Fruit fly (Drosophila melanogaster): ENCODE data around the gene CG7568.

CG7568 gene

DNA sequence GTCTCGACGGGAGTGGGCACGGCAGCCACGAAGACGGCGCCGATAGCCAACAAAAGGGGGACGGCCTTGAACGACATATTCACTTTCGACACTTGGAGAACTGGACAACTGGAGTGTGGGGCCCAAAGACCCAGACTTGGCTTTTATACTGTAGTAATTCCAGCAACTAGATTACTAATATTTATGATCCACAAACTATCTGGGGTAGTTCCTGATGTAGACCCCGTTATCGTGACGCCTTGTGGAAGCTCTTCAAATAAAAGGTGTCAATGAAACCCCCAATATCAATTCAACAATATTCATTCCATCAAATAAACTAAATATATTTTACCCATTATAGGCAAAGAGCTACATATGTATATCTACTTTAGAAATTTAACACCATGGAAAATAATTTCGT, 9.9 kb downstream of the CG7568 start, which contains the start of gene CG31041:
Gene CG31041 (minus strand): TSS at position 101 of the 400 bp plus-strand sequence.
- TF ChIP-seq CG34406 (GFP tag; optimal IDR thresholded peaks at IDR 0.05) (no peak), CG1621 (tag; optimal IDR thresholded peaks at IDR 0.05) (no peak), CG16779 (tag; optimal IDR thresholded peaks at IDR 0.05) (no peak), CG32006 (GFP tag; optimal IDR thresholded peaks at IDR 0.05) (no peak)

DNA sequence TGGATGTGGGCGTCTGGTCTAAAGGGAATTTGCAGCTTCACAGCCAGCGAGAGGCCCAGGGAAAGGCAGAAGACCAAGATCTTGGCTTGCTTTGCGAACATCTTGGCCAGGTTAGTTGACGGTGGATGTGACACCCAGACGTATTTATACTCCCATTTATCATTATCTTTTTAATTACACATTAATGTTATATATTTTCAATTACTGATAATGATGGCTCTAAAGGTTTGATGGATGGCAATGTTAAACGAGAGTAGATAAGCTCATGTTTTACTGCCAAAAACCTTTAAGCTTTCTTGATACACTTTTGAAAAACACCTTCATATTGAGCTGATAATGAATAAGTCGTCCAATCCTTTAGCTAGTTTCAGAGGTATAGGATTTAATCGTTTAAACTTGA, 11.0 kb downstream of the CG7568 start, which contains the start of gene CG11470:
Gene CG11470 (minus strand): TSS at position 101 of the 400 bp plus-strand sequence.
- peak; percentile 31 for TF ChIP-seq svp (GFP tag)
- no peak for TF ChIP-seq acj6 (GFP tag; optimal IDR thresholded peaks at IDR 0.05)
- TF ChIP-seq pdm3 (GFP tag; optimal IDR thresholded peaks at IDR 0.05): no peak
- TF ChIP-seq CG31627 (GFP tag; optimal IDR thresholded peaks at IDR 0.05): no peak

DNA sequence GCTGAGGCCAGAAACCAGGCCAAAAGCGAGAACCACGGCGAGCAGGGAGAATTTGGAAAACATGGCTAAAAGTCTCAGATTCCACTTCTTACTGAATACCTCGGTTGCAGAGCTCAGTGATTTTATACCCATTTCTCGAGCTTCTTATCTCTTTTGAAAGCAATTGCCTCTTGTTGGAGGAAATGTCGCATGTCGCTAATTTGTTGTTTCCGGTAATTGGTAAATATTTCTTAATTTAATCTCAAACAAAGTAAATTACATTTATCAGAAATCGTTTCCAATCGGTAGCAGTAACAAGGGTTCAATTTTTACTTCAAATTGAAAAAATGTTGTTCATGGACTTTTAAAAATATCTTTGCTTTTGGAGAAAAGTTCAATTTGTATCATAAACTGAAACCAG, 12.7 kb downstream of the CG7568 start, which contains the start of gene CG7567:
Gene CG7567 (minus strand): TSS at position 101 of the 400 bp plus-strand sequence.
- TF ChIP-seq dac (GFP tag; optimal IDR thresholded peaks at IDR 0.05) (no peak), svp (GFP tag) (peak; percentile 62)

dm6 chr3R:29586743-29587142, 13.9 kb downstream of the CG7568 start:
- TF ChIP-seq CG8319 (GFP tag; optimal IDR thresholded peaks at IDR 0.05) (no peak), CG15336 (GFP tag; IDR thresholded peaks at IDR 0.05) (no peak), CG9139 (GFP tag; optimal IDR thresholded peaks at IDR 0.05) (no peak), CG6163 (GFP tag; IDR thresholded peaks at IDR 0.05) (no peak), achi (GFP tag; optimal IDR thresholded peaks at IDR 0.05) (no peak), eg (GFP tag; IDR thresholded peaks at IDR 0.05) (no peak), CG6808 (GFP tag; optimal IDR thresholded peaks at IDR 0.05) (no peak), topi (GFP tag; optimal IDR thresholded peaks at IDR 0.05) (no peak), cyc (GFP tag; optimal IDR thresholded peaks at IDR 0.05) (no peak), Hr38 (GFP tag; optimal IDR thresholded peaks at IDR 0.05) (no peak), salr (GFP tag; optimal IDR thresholded peaks at IDR 0.05) (no peak), svp (GFP tag) (no peak), Hr39 (GFP tag; optimal IDR thresholded peaks at IDR 0.05) (no peak), Blimp-1 (GFP tag; optimal IDR thresholded peaks at IDR 0.05) (no peak), Sox14 (GFP tag; optimal IDR thresholded peaks at IDR 0.05) (no peak)

DNA sequence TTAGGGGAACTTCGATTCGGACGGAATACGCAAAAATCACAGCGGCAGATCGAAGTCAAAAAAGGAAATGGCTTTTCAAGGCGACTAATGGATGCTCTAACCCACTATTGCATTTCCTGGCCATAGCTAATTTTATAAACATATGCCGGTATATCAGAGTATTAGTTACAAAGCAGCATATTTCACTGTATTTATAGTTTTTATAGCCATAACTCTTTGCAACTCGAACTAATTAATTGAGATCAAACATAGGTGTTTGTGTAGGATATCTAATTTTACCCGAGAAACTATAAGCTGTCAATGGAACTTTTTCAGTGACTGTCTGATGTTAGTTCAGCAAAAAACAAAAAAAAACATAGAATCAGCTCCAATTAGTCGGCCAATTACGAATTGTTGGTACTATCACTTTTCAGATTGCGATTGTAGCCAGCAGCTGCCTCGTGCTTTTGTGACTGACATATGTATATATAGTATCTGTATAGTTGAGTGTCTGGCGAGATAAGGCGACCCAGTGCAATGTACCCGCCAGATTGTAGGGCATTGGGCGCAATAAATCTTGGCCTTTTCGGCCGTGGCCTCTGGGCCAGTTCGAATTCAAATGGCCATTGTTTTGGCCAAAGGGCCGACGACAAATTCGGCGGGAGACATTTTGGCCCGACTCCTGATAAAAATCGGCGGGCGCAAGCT, 15.5 kb downstream of the CG7568 start:
- TF ChIP-seq svp (GFP tag): peak; percentile 94
- no peak for TF ChIP-seq cyc (GFP tag; optimal IDR thresholded peaks at IDR 0.05)
- peak; percentile 13 for TF ChIP-seq esn (GFP tag; optimal IDR thresholded peaks at IDR 0.05)
- TF ChIP-seq Eip78C (GFP tag): peak; percentile 58
- no peak for TF ChIP-seq CG11294 (GFP tag; IDR thresholded peaks at IDR 0.05)

DNA sequence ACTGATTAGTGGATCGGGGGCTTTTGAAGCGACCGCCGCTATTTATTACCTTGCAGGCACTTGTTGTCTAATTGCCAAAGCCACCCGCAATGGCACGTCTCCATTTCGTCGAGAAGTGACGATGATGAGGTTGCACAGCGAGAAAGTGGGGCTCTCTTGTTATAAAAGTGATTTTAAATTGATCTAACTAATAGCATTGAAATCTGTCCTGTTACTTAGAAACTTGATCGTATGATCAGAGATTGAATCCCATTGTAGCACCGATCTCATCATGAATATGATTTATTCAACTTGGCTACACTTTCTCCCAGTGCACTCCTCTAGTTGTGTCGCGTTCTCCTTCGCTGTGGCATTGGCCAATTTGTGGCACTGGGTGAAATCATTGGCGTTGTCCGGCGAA, 16.4 kb downstream of the CG7568 start:
- TF ChIP-seq net (GFP tag; optimal IDR thresholded peaks at IDR 0.05) (no peak), Eip78C (GFP tag) (no peak), CG1621 (tag; optimal IDR thresholded peaks at IDR 0.05) (no peak), Lpt (GFP tag; optimal IDR thresholded peaks at IDR 0.05) (no peak), CG4318 (GFP tag; optimal IDR thresholded peaks at IDR 0.05) (peak; percentile 24), CG10669 (GFP tag; optimal IDR thresholded peaks at IDR 0.05) (no peak), CG10631 (GFP tag; optimal IDR thresholded peaks at IDR 0.05) (no peak), Met (GFP tag; optimal IDR thresholded peaks at IDR 0.05) (no peak), CG34406 (GFP tag; optimal IDR thresholded peaks at IDR 0.05) (no peak), salr (GFP tag; optimal IDR thresholded peaks at IDR 0.05) (no peak), CG16779 (tag; optimal IDR thresholded peaks at IDR 0.05) (no peak), svp (GFP tag) (peak; percentile 49), Eip75B (GFP tag; optimal IDR thresholded peaks at IDR 0.05) (no peak), Sox15 (GFP tag; optimal IDR thresholded peaks at IDR 0.05) (no peak), CG6276 (GFP tag; optimal IDR thresholded peaks at IDR 0.05) (no peak), CG3919 (GFP tag; optimal IDR thresholded peaks at IDR 0.05) (no peak), Sox14 (GFP tag; optimal IDR thresholded peaks at IDR 0.05) (no peak), CG15336 (GFP tag; IDR thresholded peaks at IDR 0.05) (0 out of 2 replicates have a peak, but pooled peaks have one; percentile 17), dsx (GFP tag; optimal IDR thresholded peaks at IDR 0.05; ENCODE audit: poor library complexity, severe bottlenecking) (no peak), eg (GFP tag; IDR thresholded peaks at IDR 0.05) (0 out of 3 replicates have a peak, but pooled peaks have one; percentile 20), spab (GFP tag; optimal IDR thresholded peaks at IDR 0.05) (no peak), acj6 (GFP tag; optimal IDR thresholded peaks at IDR 0.05) (no peak), Hr4 (GFP tag; optimal IDR thresholded peaks at IDR 0.05) (peak; percentile 57), CG3032 (tag; optimal IDR thresholded peaks at IDR 0.05) (no peak), esn (GFP tag; optimal IDR thresholded peaks at IDR 0.05) (no peak)

Measured in whole organism, prepupa.